Worm (Caenorhabditis elegans): ENCODE measurements around the gene srd-9.

srd-9 gene

DNA sequence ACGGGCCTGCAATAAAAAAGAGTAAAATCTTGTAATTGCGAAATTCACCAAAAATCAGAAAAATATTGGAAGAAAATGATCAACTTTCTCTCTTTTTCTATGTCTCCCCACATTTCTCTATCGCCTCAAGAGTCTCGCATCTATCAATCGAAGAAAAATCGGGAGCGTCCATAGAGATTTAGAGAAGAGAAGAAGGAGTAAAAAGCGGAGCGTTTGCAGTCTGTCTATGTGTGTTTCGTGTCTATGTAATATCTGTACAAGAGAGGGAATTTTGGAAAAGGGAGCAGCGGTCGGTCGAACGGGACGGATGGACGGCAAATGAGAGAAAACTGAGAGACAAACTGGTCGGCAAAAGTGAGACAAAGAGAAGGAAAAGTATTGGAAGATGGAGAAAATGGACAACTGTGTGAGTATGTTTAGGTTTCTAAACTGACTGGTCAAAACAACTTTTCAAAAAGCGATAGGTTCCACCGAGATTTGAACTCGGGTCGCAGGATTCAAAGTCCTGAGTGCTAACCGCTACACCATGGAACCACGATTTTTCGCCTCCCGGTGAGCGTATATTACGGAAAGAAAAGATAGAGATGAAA lies 21.8 kb upstream of the srd-9 start (continued):
- TF ChIP-seq ztf-26 (tag; optimal IDR thresholded peaks at IDR 0.05) (peak; percentile 18), rpc-1 (optimal IDR thresholded peaks at IDR 0.05) (peak; percentile 67), rpc-1 (tag; optimal IDR thresholded peaks at IDR 0.05) (peak; percentile 85), ama-1 (optimal IDR thresholded peaks at IDR 0.05) (no peak), ama-1 (GFP tag; optimal IDR thresholded peaks at IDR 0.05) (no peak), ztf-22 (GFP tag; optimal IDR thresholded peaks at IDR 0.05) (peak; percentile 8), D2030.7 (GFP tag; IDR thresholded peaks at IDR 0.05) (no peak; the same call in 1 of the 2 replicates), repo-1 (tag; optimal IDR thresholded peaks at IDR 0.05) (peak; percentile 54), let-607 (tag; optimal IDR thresholded peaks at IDR 0.05) (peak; percentile 84 to 89), B0336.3 (GFP tag; IDR thresholded peaks at IDR 0.05) (no peak), nhr-90 (tag; optimal IDR thresholded peaks at IDR 0.05) (peak; percentile 53), F37B4.10 (GFP tag; IDR thresholded peaks at IDR 0.05) (no peak), dox-1 (GFP tag; IDR thresholded peaks at IDR 0.05) (peak; percentile 80), F57A8.1 (GFP tag; optimal IDR thresholded peaks at IDR 0.05) (no peak), lin-26 (GFP tag; IDR thresholded peaks at IDR 0.05) (peak; percentile 65; the same call in 1 of the 2 replicates), T07F8.4 (tag; optimal IDR thresholded peaks at IDR 0.05) (no peak), ztf-6 (GFP tag; IDR thresholded peaks at IDR 0.05) (no peak), C17E4.6 (GFP tag; IDR thresholded peaks at IDR 0.05) (no peak)

- TF ChIP-seq nhr-80 (tag; optimal IDR thresholded peaks at IDR 0.05) (no peak), unc-130 (GFP tag; optimal IDR thresholded peaks at IDR 0.05) (no peak), B0035.1 (tag; optimal IDR thresholded peaks at IDR 0.05) (no peak), nhr-179 (tag; optimal IDR thresholded peaks at IDR 0.05) (no peak), bed-1 (GFP tag; IDR thresholded peaks at IDR 0.05) (no peak), ccch-3 (GFP tag; optimal IDR thresholded peaks at IDR 0.05) (no peak), F52B5.7 (tag; optimal IDR thresholded peaks at IDR 0.05) (no peak), ztf-18 (tag; optimal IDR thresholded peaks at IDR 0.05) (no peak), dox-1 (GFP tag; IDR thresholded peaks at IDR 0.05) (no peak), B0019.2 (GFP tag; conservative IDR thresholded peaks at IDR 0.05) (no peak), nfya-1 (tag; optimal IDR thresholded peaks at IDR 0.05; ENCODE audit: borderline replicate concordance, insufficient read depth) (no peak), K11D2.4 (GFP tag; IDR thresholded peaks at IDR 0.05) (no peak), nhr-90 (tag; optimal IDR thresholded peaks at IDR 0.05) (no peak), ekl-4 (GFP tag; IDR thresholded peaks at IDR 0.05) (no peak)
Observed at ce11 chrV:5330967-5331366, 20.6 kb upstream of the srd-9 start, which contains the start of gene srg-26. srg-26 (plus strand) TSS chrV:5331267.

- TF ChIP-seq egl-18 (GFP tag; IDR thresholded peaks at IDR 0.05): no peak
- no peak for TF ChIP-seq F22D6.2 (tag; optimal IDR thresholded peaks at IDR 0.05)
- TF ChIP-seq ztf-28 (GFP tag; IDR thresholded peaks at IDR 0.05): no peak
- TF ChIP-seq snpc-1.1 (tag; optimal IDR thresholded peaks at IDR 0.05; ENCODE audit: insufficient read depth): no peak
- no peak for TF ChIP-seq ets-4 (GFP tag; optimal IDR thresholded peaks at IDR 0.05)
- TF ChIP-seq nhr-179 (tag; optimal IDR thresholded peaks at IDR 0.05): no peak
Observed at ce11 chrV:5334588-5334987, 17.0 kb upstream of the srd-9 start, which contains the start of gene srg-28. srg-28 (plus strand) TSS chrV:5334888.

DNA sequence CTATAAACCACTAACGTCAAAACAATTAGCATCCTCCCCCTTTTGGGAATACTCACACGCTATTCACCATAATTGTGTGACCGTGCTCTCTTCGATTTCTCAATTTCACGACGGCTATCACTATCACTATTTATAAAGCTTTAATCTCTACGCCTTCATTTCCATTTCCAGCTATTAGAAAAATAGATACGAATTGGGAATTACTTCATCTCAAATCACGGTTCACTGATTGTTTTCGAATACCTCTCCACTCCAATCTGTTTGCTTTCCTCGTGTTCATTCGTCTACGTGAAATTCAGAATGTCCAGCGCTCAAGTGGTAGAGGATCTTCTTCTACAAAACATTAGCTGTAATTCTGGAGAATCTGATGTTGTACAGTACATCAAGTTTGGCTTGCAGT lies 14.7 kb upstream of the srd-9 start, which contains the start of gene srg-29:
TSS of gene srg-29 (plus strand) at position 301 of the 400 bp plus-strand sequence.
- TF ChIP-seq sptf-2 (GFP tag; optimal IDR thresholded peaks at IDR 0.05): no peak
- TF ChIP-seq ztf-6 (GFP tag; IDR thresholded peaks at IDR 0.05): no peak
- no peak for TF ChIP-seq K12H6.12 (tag; optimal IDR thresholded peaks at IDR 0.05)
- TF ChIP-seq somi-1 (GFP tag; optimal IDR thresholded peaks at IDR 0.05): no peak
- no peak for TF ChIP-seq Y95B8A.8 (GFP tag; IDR thresholded peaks at IDR 0.05)
- no peak for TF ChIP-seq egl-44 (GFP tag; IDR thresholded peaks at IDR 0.05)
- TF ChIP-seq nfyb-1 (GFP tag; IDR thresholded peaks at IDR 0.05): no peak
- no peak for TF ChIP-seq attf-5 (GFP tag; optimal IDR thresholded peaks at IDR 0.05)
- no peak for TF ChIP-seq gei-17 (GFP tag; optimal IDR thresholded peaks at IDR 0.05)
- no peak for TF ChIP-seq nfya-1 (tag; optimal IDR thresholded peaks at IDR 0.05; ENCODE audit: borderline replicate concordance, insufficient read depth)
- TF ChIP-seq hrde-1 (tag; optimal IDR thresholded peaks at IDR 0.05; ENCODE audit: borderline replicate concordance): no peak
- TF ChIP-seq repo-1 (tag; optimal IDR thresholded peaks at IDR 0.05): no peak
- no peak for TF ChIP-seq lsl-1 (GFP tag; optimal IDR thresholded peaks at IDR 0.05)
- TF ChIP-seq bed-2 (GFP tag; IDR thresholded peaks at IDR 0.05): no peak

Data from whole organism, young adult.